Fruit fly (Drosophila melanogaster): Measurements from ENCODE around the gene dally.

dm6 chr3L:8855262-8855661, 28.0 kb downstream of the dally start:
- TF ChIP-seq insv (optimal IDR thresholded peaks at IDR 0.05) (no peak), Sin3A (optimal IDR thresholded peaks at IDR 0.05) (no peak)

All from Kc167 (cell line).